Worm (Caenorhabditis elegans) whole organism, midembryonic: ENCODE measurements around the gene gst-36.

ENCODE experiments used
- T22C8.4 ChIP-seq: fragments of 200-800 bp; sonication (Bioruptor generic); IDR thresholded peaks from 2 replicates; pipeline ENCODE4 v1.3.6; 2022; ENCODE audit warnings: missing genetic modification characterization, missing compliant biosample characterization
- med-1 ChIP-seq: sonication (generic microtip); optimal IDR thresholded peaks from 2 replicates; lab custom pipeline; 2017; ENCODE audit warnings: missing genetic modification characterization, mild to moderate bottlenecking, missing compliant biosample characterization, antibody characterized with exemption, missing genetic modification reagents; ENCODE audit not compliant: insufficient read depth
- ref-1 ChIP-seq: fragments of 200-800 bp; sonication (Bioruptor generic); conservative IDR thresholded peaks from 2 replicates; pipeline ENCODE4 v1.3.6; 2022; ENCODE audit warnings: missing genetic modification reagents, missing genetic modification characterization, missing compliant biosample characterization
- ztf-23 ChIP-seq: fragments of 200-800 bp; sonication (Bioruptor generic); IDR thresholded peaks from 2 replicates; pipeline ENCODE4 v1.3.6; 2022; ENCODE audit warnings: missing genetic modification reagents, missing genetic modification characterization, missing compliant biosample characterization
- ztf-29 ChIP-seq: fragments of 200-800 bp; sonication (Bioruptor generic); IDR thresholded peaks from 2 replicates; pipeline ENCODE4 v1.3.6; 2022; ENCODE audit warnings: missing genetic modification reagents, missing genetic modification characterization, missing compliant biosample characterization

DNA sequence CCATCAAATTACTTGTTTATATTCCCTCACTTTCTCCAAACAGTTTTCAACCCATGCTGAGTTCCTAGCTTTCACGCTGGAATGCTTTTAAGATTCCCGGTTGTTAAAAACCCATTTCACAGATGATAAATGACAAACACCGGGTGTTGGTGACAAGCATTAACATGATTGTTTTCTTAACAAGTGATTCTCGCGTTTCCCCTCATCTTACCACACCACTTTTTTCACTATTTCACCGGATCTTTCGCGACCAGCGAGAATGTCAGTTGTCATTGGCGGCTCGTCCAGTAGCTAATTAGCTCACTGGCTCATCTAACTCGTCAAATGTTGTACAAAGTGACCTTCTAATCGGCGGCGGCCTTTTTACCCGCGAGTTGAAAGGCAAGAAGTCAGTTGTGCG is 20.7 kb downstream of the gst-36 start:
- no peak for TF ChIP-seq med-1 (GFP tag; lab: Kevin White, UChicago)
- TF ChIP-seq ztf-29 (GFP tag; lab: Robert Waterston, UW): no peak
- TF ChIP-seq ztf-23: no peak
- no peak for TF ChIP-seq ref-1 (GFP tag; lab: Robert Waterston, UW)
- TF ChIP-seq T22C8.4 (GFP tag; lab: Robert Waterston, UW): no peak
